Worm (Caenorhabditis elegans) whole organism, late embryonic: Measurements from ENCODE around the gene hda-10.

ENCODE experiments used
- ama-1 ChIP-seq: fragments of 150-350 bp; optimal IDR thresholded peaks from 2 replicates; lab custom pipeline; 2014
- dmd-4 ChIP-seq: sonication (generic microtip); optimal IDR thresholded peaks from 2 replicates; lab custom pipeline; 2016; ENCODE audit warnings: borderline replicate concordance, missing genetic modification characterization, missing compliant biosample characterization
- elt-2 ChIP-seq: sonication (generic microtip); optimal IDR thresholded peaks from 2 replicates; lab custom pipeline; 2016; ENCODE audit warnings: missing genetic modification reagents, missing genetic modification characterization, missing compliant biosample characterization
- elt-4 ChIP-seq: sonication (generic microtip); optimal IDR thresholded peaks from 2 replicates; lab custom pipeline; 2016; ENCODE audit warnings: missing genetic modification characterization, missing compliant biosample characterization
- fkh-10 ChIP-seq: fragments of 150-350 bp; optimal IDR thresholded peaks from 2 replicates; lab custom pipeline; 2014; ENCODE audit warnings: missing biosample characterization, missing genetic modification reagents, missing genetic modification characterization
- lim-6 ChIP-seq: sonication (generic microtip); optimal IDR thresholded peaks from 2 replicates; lab custom pipeline; 2016; ENCODE audit warnings: missing genetic modification characterization, missing compliant biosample characterization
- lin-11 ChIP-seq: fragments of 200-800 bp; sonication (Bioruptor generic); optimal IDR thresholded peaks from 2 replicates; lab custom pipeline; 2018; ENCODE audit warnings: mild to moderate bottlenecking, missing genetic modification characterization, missing compliant biosample characterization
- nhr-11 ChIP-seq: fragments of 150-350 bp; optimal IDR thresholded peaks from 2 replicates; lab custom pipeline; 2014; ENCODE audit warnings: missing biosample characterization, missing genetic modification characterization
- pax-1 ChIP-seq: fragments of 150-350 bp; optimal IDR thresholded peaks from 2 replicates; lab custom pipeline; 2014; ENCODE audit warnings: missing biosample characterization, missing genetic modification characterization
- pha-4 ChIP-seq: fragments of 150-350 bp; optimal IDR thresholded peaks from 2 replicates; lab custom pipeline; 2018; ENCODE audit warnings: missing biosample characterization, missing genetic modification reagents, missing genetic modification characterization
- pqm-1 ChIP-seq: sonication (generic microtip); optimal IDR thresholded peaks from 2 replicates; lab custom pipeline; 2016; ENCODE audit warnings: missing genetic modification characterization, missing compliant biosample characterization
- unc-42 ChIP-seq: sonication (generic microtip); optimal IDR thresholded peaks from 2 replicates; lab custom pipeline; 2016; ENCODE audit warnings: missing genotype, missing genetic modification characterization, missing compliant biosample characterization
- unc-86 ChIP-seq: sonication (generic microtip); optimal IDR thresholded peaks from 2 replicates; lab custom pipeline; 2016; ENCODE audit warnings: missing genetic modification characterization, missing compliant biosample characterization

DNA sequence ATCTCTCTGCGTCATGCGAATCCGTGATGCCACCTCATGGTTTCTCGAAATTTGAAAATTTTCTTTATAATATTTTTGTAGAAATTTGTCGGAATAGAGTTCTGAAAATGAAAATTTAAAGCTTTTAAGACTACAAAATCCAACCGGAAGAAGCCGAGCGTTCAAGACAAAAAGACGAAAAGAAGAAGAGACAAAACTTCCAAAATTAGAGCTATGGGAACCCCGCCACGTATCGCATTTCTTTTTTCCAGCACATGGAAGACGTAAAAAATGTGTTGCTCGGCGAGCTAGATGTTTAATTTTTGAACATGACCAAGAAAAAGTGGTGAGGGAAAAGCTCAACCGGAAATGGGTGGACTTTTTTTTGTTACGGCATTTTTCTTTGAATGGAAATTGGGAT, 19.5 kb downstream of the hda-10 start, which contains the start of gene W02B8.1:
- TF ChIP-seq pha-4 (tag; lab: Kevin White, UChicago) (no peak), fkh-10 (GFP tag; lab: Kevin White, UChicago) (no peak), pqm-1 (tag; lab: Kevin White, UChicago) (no peak), dmd-4 (no peak), ama-1 (no peak), lin-11 (no peak), lim-6 (tag; lab: Kevin White, UChicago) (no peak), unc-42 (no peak), nhr-11 (tag; lab: Kevin White, UChicago) (no peak), elt-2 (tag; lab: Kevin White, UChicago) (no peak), elt-4 (no peak), pax-1 (tag; lab: Kevin White, UChicago) (no peak), unc-86 (tag; lab: Kevin White, UChicago) (no peak)
